Worm (Caenorhabditis elegans) whole organism, L4 larva: ENCODE data around the gene F54F11.1.

Experiments used
- F49E8.2 ChIP-seq: sonication (generic microtip); optimal IDR thresholded peaks from 2 replicates; lab custom pipeline; 2016; ENCODE audit warnings: missing compliant biosample characterization, mild to moderate bottlenecking, missing genetic modification characterization, borderline replicate concordance
- T26A8.4 ChIP-seq: fragments of 200-800 bp; sonication (Bioruptor generic); IDR thresholded peaks from 2 replicates; pipeline ENCODE4 v1.3.6; 2022; ENCODE audit warnings: missing genetic modification characterization, missing compliant biosample characterization
- Y48G9A.11 ChIP-seq: fragments of 200-800 bp; sonication (Bioruptor generic); IDR thresholded peaks from 2 replicates; pipeline ENCODE4 v1.3.6; 2022; ENCODE audit warnings: missing genetic modification reagents, missing genetic modification characterization, missing compliant biosample characterization
- ZK337.2 ChIP-seq: fragments of 200-800 bp; sonication (Bioruptor generic); IDR thresholded peaks from 2 replicates; pipeline ENCODE4 v1.3.6; 2022; ENCODE audit warnings: missing genetic modification reagents, missing genetic modification characterization, missing compliant biosample characterization
- ZK546.5 ChIP-seq, 2 experiments: sonication (generic microtip); optimal IDR thresholded peaks; 2 replicates each; lab custom pipeline; 2017; ENCODE audit warnings: missing biosample characterization in 2 of 2, missing genetic modification characterization in 2 of 2
- aha-1 ChIP-seq: fragments of 150-350 bp; peaks from one replicate; lab custom pipeline; 2014; ENCODE audit warnings: missing biosample characterization, missing genetic modification characterization
- ama-1 ChIP-seq: fragments of 150-350 bp; optimal IDR thresholded peaks from 2 replicates; lab custom pipeline; 2014; ENCODE audit warnings: inconsistent platforms, mixed read lengths
- arid-1 ChIP-seq: fragments of 200-800 bp; sonication (Bioruptor generic); conservative IDR thresholded peaks from 2 replicates; pipeline ENCODE4 v1.3.6; 2022; ENCODE audit warnings: missing genetic modification reagents, missing genetic modification characterization, missing compliant biosample characterization
- attf-4 ChIP-seq: sonication (generic microtip); optimal IDR thresholded peaks from 3 replicates; lab custom pipeline; 2017; ENCODE audit warnings: missing biosample characterization, missing genetic modification characterization
- ceh-44 ChIP-seq: fragments of 200-800 bp; sonication (Bioruptor generic); IDR thresholded peaks from 2 replicates; pipeline ENCODE4 v1.3.6; 2022; ENCODE audit warnings: missing genetic modification reagents, missing genetic modification characterization, missing compliant biosample characterization
- cey-2 ChIP-seq: sonication (generic microtip); optimal IDR thresholded peaks from 3 replicates; lab custom pipeline; 2017; ENCODE audit warnings: missing genetic modification characterization, mild to moderate bottlenecking, missing compliant biosample characterization, antibody characterized with exemption, borderline replicate concordance; ENCODE audit not compliant: insufficient read depth
- ctbp-1 ChIP-seq: fragments of 200-800 bp; sonication (Bioruptor generic); IDR thresholded peaks from 2 replicates; pipeline ENCODE4 v1.3.6; 2022; ENCODE audit warnings: missing genetic modification reagents, missing genetic modification characterization, missing compliant biosample characterization
- daf-19 ChIP-seq: fragments of 200-800 bp; sonication (Bioruptor generic); conservative IDR thresholded peaks from 2 replicates; pipeline ENCODE4 v1.3.6; 2022; ENCODE audit warnings: missing genetic modification characterization, missing compliant biosample characterization
- daf-8 ChIP-seq: fragments of 200-800 bp; sonication (Bioruptor generic); IDR thresholded peaks from 2 replicates; pipeline ENCODE4 v1.3.6; 2022; ENCODE audit warnings: missing genetic modification characterization, missing compliant biosample characterization
- dmd-6 ChIP-seq: fragments of 200-800 bp; sonication (Bioruptor generic); IDR thresholded peaks from 2 replicates; pipeline ENCODE4 v1.3.6; 2022; ENCODE audit warnings: missing genetic modification reagents, missing genetic modification characterization, missing compliant biosample characterization
- dmd-8 ChIP-seq: fragments of 200-800 bp; sonication (Bioruptor generic); IDR thresholded peaks from 2 replicates; pipeline ENCODE4 v1.3.6; 2022; ENCODE audit warnings: missing genetic modification characterization, missing compliant biosample characterization
- dpl-1 ChIP-seq: fragments of 150-350 bp; optimal IDR thresholded peaks from 2 replicates; lab custom pipeline; 2014; ENCODE audit warnings: missing biosample characterization, missing genetic modification reagents, missing genetic modification characterization
- duxl-1 ChIP-seq: sonication (generic microtip); optimal IDR thresholded peaks from 2 replicates; lab custom pipeline; 2016; ENCODE audit warnings: mild to moderate bottlenecking, missing genetic modification characterization, moderate library complexity, missing compliant biosample characterization; ENCODE audit not compliant: poor library complexity
- dve-1 ChIP-seq: sonication (generic microtip); optimal IDR thresholded peaks from 2 replicates; lab custom pipeline; 2017; ENCODE audit warnings: antibody characterized with exemption, mild to moderate bottlenecking, missing genetic modification characterization, missing compliant biosample characterization; ENCODE audit not compliant: insufficient read depth
- egl-27 ChIP-seq: sonication (generic microtip); optimal IDR thresholded peaks from 3 replicates; lab custom pipeline; 2017; ENCODE audit warnings: missing biosample characterization, missing genetic modification reagents, missing genetic modification characterization
- egl-43 ChIP-seq: fragments of 200-800 bp; sonication (Bioruptor generic); IDR thresholded peaks from 2 replicates; pipeline ENCODE4 v1.3.6; 2022; ENCODE audit warnings: missing genetic modification reagents, missing genetic modification characterization, missing compliant biosample characterization
- gei-8 ChIP-seq: fragments of 200-800 bp; sonication (Bioruptor generic); optimal IDR thresholded peaks from 2 replicates; lab custom pipeline; 2018; ENCODE audit warnings: mild to moderate bottlenecking, missing genetic modification characterization, missing compliant biosample characterization
- hmg-1.1 ChIP-seq: fragments of 200-800 bp; sonication (Bioruptor generic); IDR thresholded peaks from 2 replicates; pipeline ENCODE4 v1.3.6; 2022; ENCODE audit warnings: missing genetic modification reagents, missing genetic modification characterization, missing compliant biosample characterization
- lim-7 ChIP-seq: fragments of 200-800 bp; sonication (Bioruptor generic); IDR thresholded peaks from 2 replicates; pipeline ENCODE4 v1.3.6; 2022; ENCODE audit warnings: missing genetic modification characterization, missing compliant biosample characterization
- lin-15B ChIP-seq: fragments of 150-350 bp; sonication (generic microtip); optimal IDR thresholded peaks from 3 replicates; lab custom pipeline; 2014; ENCODE audit warnings: missing biosample characterization, missing genetic modification characterization
- lin-38 ChIP-seq: fragments of 200-800 bp; sonication (Bioruptor generic); IDR thresholded peaks from 2 replicates; pipeline ENCODE4 v1.3.6; 2022; ENCODE audit warnings: missing genetic modification reagents, missing genetic modification characterization, missing compliant biosample characterization
- lsy-2 ChIP-seq, 2 experiments: fragments of 150-350 bp in 1 of 2; sonication (generic microtip) in 1 of 2; optimal IDR thresholded peaks; 2 replicates each; lab custom pipeline; 2014 to 2017; ENCODE audit warnings: missing biosample characterization in 2 of 2, missing genetic modification characterization in 2 of 2
- madf-9 ChIP-seq: fragments of 200-800 bp; sonication (Bioruptor generic); conservative IDR thresholded peaks from 2 replicates; pipeline ENCODE4 v1.3.6; 2022; ENCODE audit warnings: missing genetic modification reagents, missing genetic modification characterization, missing compliant biosample characterization
- mdl-1 ChIP-seq, 2 experiments: fragments of 150-350 bp in 1 of 2; sonication (generic microtip) in 1 of 2; optimal IDR thresholded peaks; 2 replicates each; lab custom pipeline; 2014 to 2017; ENCODE audit warnings: missing biosample characterization in 2 of 2, missing genetic modification characterization in 2 of 2
- mdt-29 ChIP-seq: fragments of 200-800 bp; sonication (Bioruptor generic); IDR thresholded peaks from 2 replicates; pipeline ENCODE4 v1.3.6; 2022; ENCODE audit warnings: missing genetic modification reagents, missing genetic modification characterization, missing compliant biosample characterization
- nhr-11 ChIP-seq: fragments of 150-350 bp; optimal IDR thresholded peaks from 2 replicates; lab custom pipeline; 2014; ENCODE audit warnings: missing biosample characterization, missing genetic modification characterization
- nhr-25 ChIP-seq: sonication (generic microtip); optimal IDR thresholded peaks from 2 replicates; lab custom pipeline; 2017; ENCODE audit warnings: missing genetic modification characterization, mild to moderate bottlenecking, missing compliant biosample characterization, antibody characterized with exemption, moderate library complexity, borderline replicate concordance; ENCODE audit not compliant: insufficient read depth
- nhr-42 ChIP-seq: fragments of 200-800 bp; sonication (Bioruptor generic); IDR thresholded peaks from 2 replicates; pipeline ENCODE4 v1.3.6; 2022; ENCODE audit warnings: missing genetic modification characterization, missing compliant biosample characterization
- nhr-48 ChIP-seq: sonication (generic microtip); optimal IDR thresholded peaks from 2 replicates; lab custom pipeline; 2016; ENCODE audit warnings: mild to moderate bottlenecking, missing genetic modification characterization, missing compliant biosample characterization
- nhr-76 ChIP-seq: fragments of 150-350 bp; optimal IDR thresholded peaks from 2 replicates; lab custom pipeline; 2014; ENCODE audit warnings: missing biosample characterization, missing genetic modification characterization
- nhr-77 ChIP-seq: fragments of 150-350 bp; optimal IDR thresholded peaks from 2 replicates; lab custom pipeline; 2014; ENCODE audit warnings: missing biosample characterization, missing genetic modification characterization
- rbr-2 ChIP-seq: sonication (generic microtip); optimal IDR thresholded peaks from 2 replicates; lab custom pipeline; 2016; ENCODE audit warnings: missing genotype, missing genetic modification characterization, missing compliant biosample characterization
- saeg-2 ChIP-seq: fragments of 200-800 bp; sonication (Bioruptor generic); IDR thresholded peaks from 2 replicates; pipeline ENCODE4 v1.3.6; 2022; ENCODE audit warnings: missing genetic modification reagents, missing genetic modification characterization, missing compliant biosample characterization
- skn-1 ChIP-seq: fragments of 150-350 bp; optimal IDR thresholded peaks from 2 replicates; lab custom pipeline; 2014; ENCODE audit warnings: missing biosample characterization, missing genetic modification characterization
- snpc-1.2 ChIP-seq: fragments of 200-800 bp; sonication (Bioruptor generic); IDR thresholded peaks from 2 replicates; pipeline ENCODE4 v1.3.6; 2022; ENCODE audit warnings: missing genetic modification reagents, missing genetic modification characterization, missing compliant biosample characterization
- snpc-4 ChIP-seq: fragments of 150-350 bp; optimal IDR thresholded peaks from 2 replicates; lab custom pipeline; 2014; ENCODE audit warnings: missing biosample characterization, missing genetic modification characterization
- spr-1 ChIP-seq: sonication (generic microtip); optimal IDR thresholded peaks from 2 replicates; lab custom pipeline; 2016; ENCODE audit warnings: mild to moderate bottlenecking, missing genetic modification characterization, missing compliant biosample characterization
- spr-3 ChIP-seq: fragments of 200-800 bp; sonication (Bioruptor generic); optimal IDR thresholded peaks from 2 replicates; lab custom pipeline; 2018; ENCODE audit warnings: mild to moderate bottlenecking, missing genetic modification characterization, missing compliant biosample characterization
- tra-1 ChIP-seq: fragments of 200-800 bp; sonication (Bioruptor generic); IDR thresholded peaks from 2 replicates; pipeline ENCODE4 v1.3.6; 2022; ENCODE audit warnings: missing genetic modification reagents, missing genetic modification characterization, missing compliant biosample characterization
- unc-130 ChIP-seq: sonication (generic microtip); optimal IDR thresholded peaks from 2 replicates; lab custom pipeline; 2016; ENCODE audit warnings: missing genetic modification reagents, missing genetic modification characterization, missing compliant biosample characterization
- vab-7 ChIP-seq: fragments of 200-800 bp; sonication (Bioruptor generic); IDR thresholded peaks from 2 replicates; pipeline ENCODE4 v1.3.6; 2022; ENCODE audit warnings: missing genetic modification reagents, missing genetic modification characterization, missing compliant biosample characterization
- ztf-11 ChIP-seq: fragments of 150-350 bp; optimal IDR thresholded peaks from 2 replicates; lab custom pipeline; 2014; ENCODE audit warnings: missing biosample characterization, missing genetic modification characterization

The F54F11.1 gene

DNA sequence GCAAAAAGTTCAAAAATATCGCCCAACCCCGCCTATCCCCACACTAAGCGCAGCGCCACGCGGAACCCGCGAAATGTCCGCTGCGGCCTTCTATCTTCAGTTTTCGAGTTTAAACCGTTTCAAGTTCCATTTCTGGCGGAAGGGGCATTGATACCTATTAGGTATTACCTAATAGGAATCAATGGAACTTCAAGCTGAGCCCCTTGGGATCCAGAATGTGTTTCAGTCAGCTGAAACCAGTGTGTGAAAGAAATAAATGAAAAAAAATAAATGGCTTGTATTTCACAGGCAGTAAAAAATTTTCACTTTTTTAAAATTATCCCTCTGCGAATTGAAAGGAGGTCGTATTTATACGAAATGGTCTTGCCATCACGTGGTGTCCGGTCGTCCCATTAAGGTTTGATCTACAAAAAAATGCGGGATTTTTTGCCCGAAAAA is 17.4 kb downstream of the F54F11.1 start (continued):
- no peak for TF ChIP-seq skn-1 (tag; lab: Kevin White, UChicago)
- TF ChIP-seq egl-43: 0 out of 2 replicates have a peak, but pooled peaks have one; percentile 18
- no peak for TF ChIP-seq nhr-42 (GFP tag; lab: Robert Waterston, UW)
- TF ChIP-seq cey-2 (tag; lab: Kevin White, UChicago): no peak
- no peak for TF ChIP-seq daf-8 (GFP tag; lab: Robert Waterston, UW)
- TF ChIP-seq saeg-2: 0 out of 2 replicates have a peak, but pooled peaks have one; percentile 10
- TF ChIP-seq lin-15B (tag; lab: Kevin White, UChicago): no peak
- TF ChIP-seq nhr-11 (tag; lab: Kevin White, UChicago): no peak
- TF ChIP-seq nhr-48: peak; percentile 14
- no peak for TF ChIP-seq rbr-2 (tag; lab: Kevin White, UChicago)
- TF ChIP-seq unc-130 (GFP tag; lab: Kevin White, UChicago): peak; percentile 78
- TF ChIP-seq ZK337.2 (GFP tag; lab: Robert Waterston, UW): no peak
- peak; percentile 25 for TF ChIP-seq spr-1
- TF ChIP-seq, all 104 proteins: peak for 26

DNA sequence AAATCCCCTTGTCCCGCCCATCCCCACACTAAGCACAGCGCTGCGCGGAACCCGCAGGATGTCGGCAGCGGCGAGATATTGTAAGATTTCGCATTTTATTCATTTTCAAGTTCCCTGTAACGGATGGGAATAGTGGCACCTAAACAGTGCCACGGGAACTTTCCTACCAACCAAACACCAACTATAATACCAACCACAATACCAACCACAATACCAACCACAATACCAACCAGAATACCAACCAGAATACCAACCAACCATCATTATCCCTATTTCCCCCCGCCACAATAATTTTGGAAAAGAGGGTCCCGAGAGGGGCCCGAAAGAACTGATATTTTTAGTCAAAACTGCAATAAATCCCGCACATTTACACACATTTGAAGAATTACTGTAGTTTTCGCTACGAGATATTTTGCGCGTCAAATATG is 18.2 kb downstream of the F54F11.1 start:
- TF ChIP-seq attf-4 (tag; lab: Kevin White, UChicago) (no peak), spr-3 (GFP tag; lab: Kevin White, UChicago) (no peak), ama-1 (lab: Kevin White, UChicago) (peak; percentile 90), duxl-1 (tag; lab: Kevin White, UChicago) (peak; percentile 28), ctbp-1 (GFP tag; lab: Robert Waterston, UW) (no peak), gei-8 (GFP tag; lab: Kevin White, UChicago) (no peak), aha-1 (tag; lab: Kevin White, UChicago) (peak; percentile 13), hmg-1.1 (peak; percentile 32; the same call in 1 of the 2 replicates), cey-2 (tag; lab: Kevin White, UChicago) (no peak), dve-1 (no peak), nhr-77 (no peak), ztf-11 (tag; lab: Kevin White, UChicago) (no peak), T26A8.4 (GFP tag; lab: Robert Waterston, UW) (no peak; the same call in 1 of the 2 replicates), dmd-8 (GFP tag; lab: Robert Waterston, UW) (no peak), rbr-2 (tag; lab: Kevin White, UChicago) (no peak), egl-43 (0 out of 2 replicates have a peak, but pooled peaks have one; percentile 5), F49E8.2 (tag; lab: Kevin White, UChicago) (peak; percentile 75), saeg-2 (no peak), arid-1 (no peak), snpc-4 (tag; lab: Kevin White, UChicago) (peak; percentile 74), nhr-25 (tag; lab: Kevin White, UChicago) (no peak), nhr-11 (tag; lab: Kevin White, UChicago) (no peak), lsy-2 (tag; optimal IDR thresholded peaks at IDR 0.05; lab: Kevin White, UChicago) (no peak), ZK546.5 (tag; optimal IDR thresholded peaks at IDR 0.05; lab: Kevin White, UChicago) (no peak), lin-38 (GFP tag; lab: Robert Waterston, UW) (peak; percentile 55), dpl-1 (GFP tag; lab: Kevin White, UChicago) (no peak), daf-19 (no peak), ceh-44 (GFP tag; lab: Robert Waterston, UW) (no peak), mdl-1 (tag; optimal IDR thresholded peaks at IDR 0.05; lab: Kevin White, UChicago) (no peak), dmd-6 (GFP tag; lab: Robert Waterston, UW) (no peak), daf-8 (GFP tag; lab: Robert Waterston, UW) (no peak), lim-7 (GFP tag; lab: Robert Waterston, UW) (peak; percentile 56; the same call in 1 of the 2 replicates), spr-1 (peak; percentile 33), mdt-29 (GFP tag; lab: Robert Waterston, UW) (peak; percentile 73; the same call in 1 of the 2 replicates), nhr-76 (tag; lab: Kevin White, UChicago) (no peak), egl-27 (tag; lab: Kevin White, UChicago) (no peak), lin-15B (tag; lab: Kevin White, UChicago) (no peak), nhr-42 (GFP tag; lab: Robert Waterston, UW) (no peak; the same call in 1 of the 2 replicates), unc-130 (GFP tag; lab: Kevin White, UChicago) (peak; percentile 78), tra-1 (GFP tag; lab: Robert Waterston, UW) (no peak), madf-9 (GFP tag; lab: Robert Waterston, UW) (no peak), vab-7 (GFP tag; lab: Robert Waterston, UW) (0 out of 2 replicates have a peak, but pooled peaks have one; percentile 17), Y48G9A.11 (GFP tag; lab: Robert Waterston, UW) (peak; percentile 58; the same call in 1 of the 2 replicates), snpc-1.2 (GFP tag; lab: Robert Waterston, UW) (peak; percentile 20; the same call in 1 of the 2 replicates)
